Worm (Caenorhabditis elegans) whole organism, mixed stage, embryonic: ENCODE results near the gene ZK757.10.

Experiments
- M03D4.4 ChIP-seq: sonication (generic microtip); optimal IDR thresholded peaks from 2 replicates; lab custom pipeline; 2017; ENCODE audit warnings: mild to moderate bottlenecking, missing genetic modification characterization, missing compliant biosample characterization
- bed-3 ChIP-seq: fragments of 200-800 bp; sonication (Bioruptor generic); optimal IDR thresholded peaks from 3 replicates; lab custom pipeline; 2018; ENCODE audit warnings: mild to moderate bottlenecking, missing genetic modification characterization, moderate library complexity, missing compliant biosample characterization
- blmp-1 ChIP-seq: fragments of 150-350 bp; optimal IDR thresholded peaks from 2 replicates; lab custom pipeline; 2014; ENCODE audit warnings: missing biosample characterization, missing genetic modification characterization
- ceh-39 ChIP-seq: fragments of 150-350 bp; optimal IDR thresholded peaks from 2 replicates; lab custom pipeline; 2014; ENCODE audit warnings: missing biosample characterization, missing genetic modification characterization
- ceh-43 ChIP-seq: fragments of 200-800 bp; sonication (Bioruptor generic); optimal IDR thresholded peaks from 2 replicates; lab custom pipeline; 2018; ENCODE audit warnings: mild to moderate bottlenecking, missing genetic modification characterization, moderate library complexity, missing compliant biosample characterization
- ceh-83 ChIP-seq: fragments of 200-800 bp; sonication (Bioruptor generic); optimal IDR thresholded peaks from 2 replicates; lab custom pipeline; 2018; ENCODE audit warnings: mild to moderate bottlenecking, missing genetic modification characterization, missing compliant biosample characterization
- ces-1 ChIP-seq: fragments of 150-350 bp; optimal IDR thresholded peaks from 2 replicates; lab custom pipeline; 2014; ENCODE audit warnings: missing biosample characterization, missing genetic modification reagents, missing genetic modification characterization
- cnd-1 ChIP-seq: fragments of 200-800 bp; sonication (Bioruptor generic); optimal IDR thresholded peaks from 2 replicates; lab custom pipeline; 2018; ENCODE audit warnings: mild to moderate bottlenecking, missing genetic modification characterization, missing compliant biosample characterization
- elt-3 ChIP-seq: fragments of 150-350 bp; optimal IDR thresholded peaks from 2 replicates; lab custom pipeline; 2014; ENCODE audit warnings: missing biosample characterization, missing genetic modification characterization
- flh-1 ChIP-seq: fragments of 200-800 bp; sonication (Bioruptor generic); optimal IDR thresholded peaks from 2 replicates; lab custom pipeline; 2018; ENCODE audit warnings: mild to moderate bottlenecking, missing genetic modification characterization, moderate library complexity, missing compliant biosample characterization
- ham-2 ChIP-seq: fragments of 200-800 bp; sonication (Bioruptor generic); optimal IDR thresholded peaks from 2 replicates; lab custom pipeline; 2018; ENCODE audit warnings: mild to moderate bottlenecking, missing genetic modification characterization, missing compliant biosample characterization
- lin-32 ChIP-seq: fragments of 200-800 bp; sonication (Bioruptor generic); optimal IDR thresholded peaks from 2 replicates; lab custom pipeline; 2018; ENCODE audit warnings: mild to moderate bottlenecking, missing genetic modification characterization, missing compliant biosample characterization
- mab-5 ChIP-seq: fragments of 150-350 bp; optimal IDR thresholded peaks from 2 replicates; lab custom pipeline; 2014; ENCODE audit warnings: missing biosample characterization, missing genetic modification characterization
- mep-1 ChIP-seq: fragments of 150-350 bp; optimal IDR thresholded peaks from 2 replicates; lab custom pipeline; 2017; ENCODE audit warnings: missing biosample characterization, missing genetic modification reagents, missing genetic modification characterization, inconsistent platforms
- nhr-12 ChIP-seq: fragments of 150-350 bp; optimal IDR thresholded peaks from 2 replicates; lab custom pipeline; 2014; ENCODE audit warnings: missing biosample characterization, missing genetic modification characterization
- nhr-2 ChIP-seq: fragments of 150-350 bp; optimal IDR thresholded peaks from 2 replicates; lab custom pipeline; 2014; ENCODE audit warnings: missing biosample characterization, missing genetic modification characterization
- nhr-28 ChIP-seq: fragments of 150-350 bp; optimal IDR thresholded peaks from 2 replicates; lab custom pipeline; 2014; ENCODE audit warnings: missing biosample characterization, missing genetic modification characterization
- sem-2 ChIP-seq: fragments of 200-800 bp; sonication (Bioruptor generic); optimal IDR thresholded peaks from 2 replicates; lab custom pipeline; 2018; ENCODE audit warnings: mild to moderate bottlenecking, missing genetic modification characterization, missing compliant biosample characterization
- unc-120 ChIP-seq: sonication (generic microtip); optimal IDR thresholded peaks from 2 replicates; lab custom pipeline; 2017; ENCODE audit warnings: missing genetic modification characterization, missing compliant biosample characterization; ENCODE audit not compliant: poor library complexity, severe bottlenecking
- unc-62 ChIP-seq: fragments of 150-350 bp; optimal IDR thresholded peaks from 2 replicates; lab custom pipeline; 2014; ENCODE audit warnings: missing biosample characterization, missing genetic modification reagents, missing genetic modification characterization
- ztf-11 ChIP-seq: fragments of 150-350 bp; optimal IDR thresholded peaks from 2 replicates; lab custom pipeline; 2014; ENCODE audit warnings: missing biosample characterization, missing genetic modification characterization

The ZK757.10 gene

ce11 chrIII:9927378-9927777 is 50.3 kb downstream of the ZK757.10 start, which contains the start of gene ttr-2:
Gene ttr-2 (plus strand): TSS chrIII:9927769.
- TF ChIP-seq ham-2 (GFP tag; lab: Kevin White, UChicago) (no peak), elt-3 (tag; lab: Kevin White, UChicago) (no peak), mep-1 (tag; lab: Kevin White, UChicago) (no peak), flh-1 (GFP tag; lab: Kevin White, UChicago) (no peak), blmp-1 (tag; lab: Kevin White, UChicago) (no peak), ceh-43 (no peak), nhr-2 (tag; lab: Kevin White, UChicago) (no peak)

- TF ChIP-seq ceh-83 (no peak), flh-1 (GFP tag; lab: Kevin White, UChicago) (no peak), ztf-11 (tag; lab: Kevin White, UChicago) (no peak), nhr-28 (tag; lab: Kevin White, UChicago) (no peak), ham-2 (GFP tag; lab: Kevin White, UChicago) (no peak), bed-3 (GFP tag; lab: Kevin White, UChicago) (no peak), unc-120 (no peak), sem-2 (GFP tag; lab: Kevin White, UChicago) (no peak), ceh-39 (tag; lab: Kevin White, UChicago) (no peak), M03D4.4 (tag; lab: Kevin White, UChicago) (no peak), nhr-12 (tag; lab: Kevin White, UChicago) (no peak), unc-62 (GFP tag; lab: Kevin White, UChicago) (no peak), ces-1 (GFP tag; lab: Kevin White, UChicago) (no peak)
These were observed 51.7 kb downstream of the ZK757.10 start, which contains the start of gene ttr-1 for ce11 chrIII:9928777-9929176. Gene ttr-1 (plus strand): TSS chrIII:9929077.

- TF ChIP-seq M03D4.4 (tag; lab: Kevin White, UChicago) (no peak), cnd-1 (no peak), mep-1 (tag; lab: Kevin White, UChicago) (no peak), mab-5 (no peak)
These were observed 52.5 kb downstream of the ZK757.10 start for ce11 chrIII:9929525-9929924.

- TF ChIP-seq lin-32: no peak
These were observed 53.4 kb downstream of the ZK757.10 start for ce11 chrIII:9930406-9930805.
